Worm (Caenorhabditis elegans) whole organism, mixed stage, embryonic: ENCODE results near the gene Y37D8A.16.
A peak's percentile ranks its signal among the peaks of the same experiment; 100 is the strongest.

Experiments used
- M03D4.4 ChIP-seq: sonication (generic microtip); optimal IDR thresholded peaks from 2 replicates; lab custom pipeline; 2017; ENCODE audit warnings: mild to moderate bottlenecking, missing genetic modification characterization, missing compliant biosample characterization
- bed-3 ChIP-seq: fragments of 200-800 bp; sonication (Bioruptor generic); optimal IDR thresholded peaks from 3 replicates; lab custom pipeline; 2018; ENCODE audit warnings: mild to moderate bottlenecking, missing genetic modification characterization, moderate library complexity, missing compliant biosample characterization
- blmp-1 ChIP-seq: fragments of 150-350 bp; optimal IDR thresholded peaks from 2 replicates; lab custom pipeline; 2014; ENCODE audit warnings: missing biosample characterization, missing genetic modification characterization
- ceh-39 ChIP-seq: fragments of 150-350 bp; optimal IDR thresholded peaks from 2 replicates; lab custom pipeline; 2014; ENCODE audit warnings: missing biosample characterization, missing genetic modification characterization
- ceh-43 ChIP-seq: fragments of 200-800 bp; sonication (Bioruptor generic); optimal IDR thresholded peaks from 2 replicates; lab custom pipeline; 2018; ENCODE audit warnings: mild to moderate bottlenecking, missing genetic modification characterization, moderate library complexity, missing compliant biosample characterization
- ceh-83 ChIP-seq: fragments of 200-800 bp; sonication (Bioruptor generic); optimal IDR thresholded peaks from 2 replicates; lab custom pipeline; 2018; ENCODE audit warnings: mild to moderate bottlenecking, missing genetic modification characterization, missing compliant biosample characterization
- ces-1 ChIP-seq: fragments of 150-350 bp; optimal IDR thresholded peaks from 2 replicates; lab custom pipeline; 2014; ENCODE audit warnings: missing biosample characterization, missing genetic modification reagents, missing genetic modification characterization
- cnd-1 ChIP-seq: fragments of 200-800 bp; sonication (Bioruptor generic); optimal IDR thresholded peaks from 2 replicates; lab custom pipeline; 2018; ENCODE audit warnings: mild to moderate bottlenecking, missing genetic modification characterization, missing compliant biosample characterization
- drap-1 ChIP-seq: fragments of 200-800 bp; sonication (Bioruptor generic); optimal IDR thresholded peaks from 3 replicates; lab custom pipeline; 2018; ENCODE audit warnings: mild to moderate bottlenecking, missing genetic modification characterization, missing compliant biosample characterization
- elt-3 ChIP-seq: fragments of 150-350 bp; optimal IDR thresholded peaks from 2 replicates; lab custom pipeline; 2014; ENCODE audit warnings: missing biosample characterization, missing genetic modification characterization
- flh-1 ChIP-seq: fragments of 200-800 bp; sonication (Bioruptor generic); optimal IDR thresholded peaks from 2 replicates; lab custom pipeline; 2018; ENCODE audit warnings: mild to moderate bottlenecking, missing genetic modification characterization, moderate library complexity, missing compliant biosample characterization
- ham-2 ChIP-seq: fragments of 200-800 bp; sonication (Bioruptor generic); optimal IDR thresholded peaks from 2 replicates; lab custom pipeline; 2018; ENCODE audit warnings: mild to moderate bottlenecking, missing genetic modification characterization, missing compliant biosample characterization
- hlh-1 ChIP-seq: fragments of 150-350 bp; optimal IDR thresholded peaks from 2 replicates; lab custom pipeline; 2014; ENCODE audit warnings: missing biosample characterization, missing genetic modification reagents, missing genetic modification characterization
- lin-13 ChIP-seq: fragments of 150-350 bp; optimal IDR thresholded peaks from 2 replicates; lab custom pipeline; 2014; ENCODE audit warnings: missing biosample characterization, missing genetic modification characterization
- lin-32 ChIP-seq: fragments of 200-800 bp; sonication (Bioruptor generic); optimal IDR thresholded peaks from 2 replicates; lab custom pipeline; 2018; ENCODE audit warnings: mild to moderate bottlenecking, missing genetic modification characterization, missing compliant biosample characterization
- lsy-2 ChIP-seq: fragments of 150-350 bp; optimal IDR thresholded peaks from 2 replicates; lab custom pipeline; 2014; ENCODE audit warnings: missing biosample characterization, missing genetic modification characterization
- mab-5 ChIP-seq: fragments of 150-350 bp; optimal IDR thresholded peaks from 2 replicates; lab custom pipeline; 2014; ENCODE audit warnings: missing biosample characterization, missing genetic modification characterization
- mep-1 ChIP-seq: fragments of 150-350 bp; optimal IDR thresholded peaks from 2 replicates; lab custom pipeline; 2017; ENCODE audit warnings: missing biosample characterization, missing genetic modification reagents, missing genetic modification characterization, inconsistent platforms
- mls-2 ChIP-seq: sonication (generic microtip); optimal IDR thresholded peaks from 2 replicates; lab custom pipeline; 2016; ENCODE audit warnings: mild to moderate bottlenecking, missing genetic modification characterization, moderate library complexity, missing compliant biosample characterization
- nhr-12 ChIP-seq: fragments of 150-350 bp; optimal IDR thresholded peaks from 2 replicates; lab custom pipeline; 2014; ENCODE audit warnings: missing biosample characterization, missing genetic modification characterization
- nhr-2 ChIP-seq: fragments of 150-350 bp; optimal IDR thresholded peaks from 2 replicates; lab custom pipeline; 2014; ENCODE audit warnings: missing biosample characterization, missing genetic modification characterization
- nhr-237 ChIP-seq: fragments of 150-350 bp; optimal IDR thresholded peaks from 2 replicates; lab custom pipeline; 2014; ENCODE audit warnings: missing biosample characterization, missing genetic modification characterization
- nhr-28 ChIP-seq: fragments of 150-350 bp; optimal IDR thresholded peaks from 2 replicates; lab custom pipeline; 2014; ENCODE audit warnings: missing biosample characterization, missing genetic modification characterization
- nhr-76 ChIP-seq: sonication (generic microtip); optimal IDR thresholded peaks from 2 replicates; lab custom pipeline; 2017; ENCODE audit warnings: missing biosample characterization, missing genetic modification characterization
- pha-4 ChIP-seq: fragments of 150-350 bp; optimal IDR thresholded peaks from 2 replicates; lab custom pipeline; 2018; ENCODE audit warnings: missing biosample characterization, missing genetic modification reagents, missing genetic modification characterization
- sem-2 ChIP-seq: fragments of 200-800 bp; sonication (Bioruptor generic); optimal IDR thresholded peaks from 2 replicates; lab custom pipeline; 2018; ENCODE audit warnings: mild to moderate bottlenecking, missing genetic modification characterization, missing compliant biosample characterization
- snpc-4 ChIP-seq: fragments of 150-350 bp; optimal IDR thresholded peaks from 2 replicates; lab custom pipeline; 2014; ENCODE audit warnings: missing biosample characterization, missing genetic modification characterization
- sptf-1 ChIP-seq: sonication (generic microtip); optimal IDR thresholded peaks from 2 replicates; lab custom pipeline; 2017; ENCODE audit warnings: mild to moderate bottlenecking, missing genetic modification characterization, moderate library complexity, missing compliant biosample characterization
- tbx-8 ChIP-seq: fragments of 200-800 bp; sonication (Bioruptor generic); optimal IDR thresholded peaks from 2 replicates; lab custom pipeline; 2018; ENCODE audit warnings: mild to moderate bottlenecking, missing genetic modification characterization, moderate library complexity, missing compliant biosample characterization
- unc-120 ChIP-seq: sonication (generic microtip); optimal IDR thresholded peaks from 2 replicates; lab custom pipeline; 2017; ENCODE audit warnings: missing genetic modification characterization, missing compliant biosample characterization; ENCODE audit not compliant: poor library complexity, severe bottlenecking
- unc-39 ChIP-seq: fragments of 150-350 bp; optimal IDR thresholded peaks from 2 replicates; lab custom pipeline; 2014; ENCODE audit warnings: missing biosample characterization, missing genetic modification characterization
- unc-62 ChIP-seq: fragments of 150-350 bp; optimal IDR thresholded peaks from 2 replicates; lab custom pipeline; 2014; ENCODE audit warnings: missing biosample characterization, missing genetic modification reagents, missing genetic modification characterization
- zip-8 ChIP-seq: fragments of 150-350 bp; optimal IDR thresholded peaks from 2 replicates; lab custom pipeline; 2014; ENCODE audit warnings: missing biosample characterization, missing genetic modification characterization
- ztf-11 ChIP-seq: fragments of 150-350 bp; optimal IDR thresholded peaks from 2 replicates; lab custom pipeline; 2014; ENCODE audit warnings: missing biosample characterization, missing genetic modification characterization

Gene Y37D8A.16

ce11 chrIII:12904987-12905541, 13.4 kb downstream of the Y37D8A.16 start, which contains the start of gene cox-5A:
Gene cox-5A (plus strand): TSS chrIII:12905491.
- no peak for TF ChIP-seq flh-1 (GFP tag; lab: Kevin White, UChicago)
- TF ChIP-seq mls-2, result peak; percentile 89
- TF ChIP-seq unc-62 (GFP tag; lab: Kevin White, UChicago), result peak; percentile 83
- peak; percentile 80 for TF ChIP-seq mab-5
- peak; percentile 9 for TF ChIP-seq nhr-76 (tag; lab: Kevin White, UChicago)
- peak; percentile 76 for TF ChIP-seq ceh-83 (GFP tag; lab: Kevin White, UChicago)
- TF ChIP-seq ham-2 (GFP tag; lab: Kevin White, UChicago), result peak; percentile 59
- TF ChIP-seq lsy-2 (tag; lab: Kevin White, UChicago), result peak; percentile 100
- peak; percentile 98 for TF ChIP-seq mep-1 (tag; lab: Kevin White, UChicago)
- peak; percentile 75 for TF ChIP-seq M03D4.4 (tag; lab: Kevin White, UChicago)
- TF ChIP-seq unc-120 (tag; lab: Kevin White, UChicago), result peak; percentile 40
- peak; percentile 98 for TF ChIP-seq ceh-39
- TF ChIP-seq sem-2 (GFP tag; lab: Kevin White, UChicago), result no peak
- peak; percentile 96 for TF ChIP-seq ces-1 (GFP tag; lab: Kevin White, UChicago)
- TF ChIP-seq bed-3 (GFP tag; lab: Kevin White, UChicago), result no peak
- peak; percentile 97 for TF ChIP-seq nhr-237 (tag; lab: Kevin White, UChicago)
- TF ChIP-seq tbx-8 (GFP tag; lab: Kevin White, UChicago), result no peak
- peak; percentile 78 for TF ChIP-seq ztf-11 (tag; lab: Kevin White, UChicago)
- peak; percentile 81 for TF ChIP-seq hlh-1 (tag; lab: Kevin White, UChicago)
- TF ChIP-seq unc-39 (tag; lab: Kevin White, UChicago), result no peak
- TF ChIP-seq drap-1, result peak; percentile 73
- peak; percentile 67 for TF ChIP-seq elt-3
- TF ChIP-seq pha-4, result peak; percentile 98
- peak; percentile 99 for TF ChIP-seq lin-13 (tag; lab: Kevin White, UChicago)
- no peak for TF ChIP-seq snpc-4 (tag; lab: Kevin White, UChicago)
- TF ChIP-seq blmp-1, result no peak
- peak; percentile 40 for TF ChIP-seq nhr-2 (tag; lab: Kevin White, UChicago)
- TF ChIP-seq cnd-1 (tag; lab: Kevin White, UChicago), result peak; percentile 65
- no peak for TF ChIP-seq lin-32 (GFP tag; lab: Kevin White, UChicago)
- TF ChIP-seq sptf-1 (tag; lab: Kevin White, UChicago), result peak; percentile 90
- peak; percentile 76 for TF ChIP-seq ceh-43 (GFP tag; lab: Kevin White, UChicago)

- TF ChIP-seq unc-62 (GFP tag; lab: Kevin White, UChicago), result peak; percentile 65
- TF ChIP-seq nhr-237 (tag; lab: Kevin White, UChicago), result no peak
Measured at ce11 chrIII:12904052-12904451, 14.4 kb downstream of the Y37D8A.16 start.

- TF ChIP-seq snpc-4 (tag; lab: Kevin White, UChicago) (no peak), ztf-11 (tag; lab: Kevin White, UChicago) (no peak), M03D4.4 (tag; lab: Kevin White, UChicago) (no peak), unc-62 (GFP tag; lab: Kevin White, UChicago) (peak; percentile 37), nhr-28 (tag; lab: Kevin White, UChicago) (no peak), ceh-43 (GFP tag; lab: Kevin White, UChicago) (no peak), sem-2 (GFP tag; lab: Kevin White, UChicago) (no peak), cnd-1 (tag; lab: Kevin White, UChicago) (peak; percentile 71), nhr-12 (tag; lab: Kevin White, UChicago) (no peak), sptf-1 (tag; lab: Kevin White, UChicago) (peak; percentile 23), nhr-76 (tag; lab: Kevin White, UChicago) (no peak), unc-120 (tag; lab: Kevin White, UChicago) (peak; percentile 0), nhr-2 (tag; lab: Kevin White, UChicago) (peak; percentile 99), mep-1 (tag; lab: Kevin White, UChicago) (peak; percentile 59), mab-5 (no peak), lin-32 (GFP tag; lab: Kevin White, UChicago) (peak; percentile 88), zip-8 (no peak), hlh-1 (tag; lab: Kevin White, UChicago) (peak; percentile 48)
Measured at ce11 chrIII:12894207-12894606, 24.3 kb downstream of the Y37D8A.16 start.
